Fruit fly (Drosophila melanogaster) whole organism, wandering third instar larva: ENCODE measurements around the gene Frmd5.

Experiments used
- dmrt93B ChIP-seq: fragments of 200-800 bp; sonication (Bioruptor generic); optimal IDR thresholded peaks from 2 replicates; lab custom pipeline; 2018; ENCODE audit warnings: missing biosample characterization, mild to moderate bottlenecking, missing genetic modification characterization
- usp ChIP-seq: fragments of >200 bp; optimal IDR thresholded peaks from 2 replicates; lab custom pipeline; 2017; ENCODE audit warnings: missing biosample characterization, missing genetic modification characterization

dm6 chr2L:10375464-10376236, 31.4 kb downstream of the Frmd5 start, which contains the start of the genes CG33303 and dpr19:
- TF ChIP-seq usp (no peak), dmrt93B (GFP tag; lab: Kevin White, UChicago) (no peak)
